Worm (Caenorhabditis elegans) whole organism, mixed stage, embryonic: Measurements from ENCODE around the gene Y57A10C.9.

ENCODE experiments used
- blmp-1 ChIP-seq: fragments of 150-350 bp; optimal IDR thresholded peaks from 2 replicates; lab custom pipeline; 2014; ENCODE audit warnings: missing biosample characterization, missing genetic modification characterization
- drap-1 ChIP-seq: fragments of 200-800 bp; sonication (Bioruptor generic); optimal IDR thresholded peaks from 3 replicates; lab custom pipeline; 2018; ENCODE audit warnings: mild to moderate bottlenecking, missing genetic modification characterization, missing compliant biosample characterization
- lsy-2 ChIP-seq: fragments of 150-350 bp; optimal IDR thresholded peaks from 2 replicates; lab custom pipeline; 2014; ENCODE audit warnings: missing biosample characterization, missing genetic modification characterization

ce11 chrII:12432356-12432755, 6.0 kb downstream of the Y57A10C.9 start, which contains the start of gene dct-12:
- TF ChIP-seq drap-1 (GFP tag; lab: Kevin White, UChicago), result no peak
- no peak for TF ChIP-seq lsy-2 (tag; lab: Kevin White, UChicago)
- TF ChIP-seq blmp-1 (tag; lab: Kevin White, UChicago), result no peak
